Worm (Caenorhabditis elegans) whole organism, late embryonic: ENCODE data around the gene fbxa-152.

Experiments used
- F13H6.1 ChIP-seq: sonication (generic microtip); optimal IDR thresholded peaks from 2 replicates; lab custom pipeline; 2016; ENCODE audit warnings: missing genetic modification characterization, missing compliant biosample characterization
- npax-4 ChIP-seq: sonication (generic microtip); optimal IDR thresholded peaks from 2 replicates; lab custom pipeline; 2016; ENCODE audit warnings: missing genetic modification characterization, missing compliant biosample characterization

DNA sequence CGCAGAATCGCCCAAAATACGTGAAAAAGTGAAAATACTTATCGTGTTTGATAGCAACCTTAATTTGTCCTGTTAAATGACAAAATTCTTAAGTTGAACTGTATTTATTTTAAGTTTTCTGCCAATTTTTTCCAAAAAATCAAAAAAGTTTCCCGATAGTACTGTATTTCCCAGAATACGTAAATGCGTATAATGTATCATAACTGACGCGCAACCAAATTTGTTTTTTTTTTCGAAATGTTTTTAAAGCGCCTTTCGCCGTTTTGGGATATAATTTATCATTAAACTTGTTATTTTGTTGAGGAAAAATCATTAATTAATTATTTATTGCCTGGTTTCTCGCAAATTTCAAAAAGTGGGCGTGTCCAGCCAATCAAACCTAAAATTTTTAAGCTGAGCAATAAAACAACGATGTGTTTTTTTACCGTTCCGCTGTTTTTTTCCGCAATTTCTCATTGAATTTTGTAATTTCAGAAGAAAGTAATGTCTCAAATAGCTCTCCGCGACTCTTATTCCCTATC is 31.1 kb downstream of the fbxa-152 start, which contains the start of gene fbxa-95:
- TF ChIP-seq F13H6.1, result no peak
- no peak for TF ChIP-seq npax-4 (tag; lab: Kevin White, UChicago)
